Fruit fly (Drosophila melanogaster): ENCODE results near the gene Gss1.

Gene Gss1

dm6 chrX:17917564-17918233 lies 28.4 kb downstream of the Gss1 start:
- no peak for TF ChIP-seq CG7045 (GFP tag; optimal IDR thresholded peaks at IDR 0.05)
- no peak for TF ChIP-seq CG7101 (tag; optimal IDR thresholded peaks at IDR 0.05)
- no peak for TF ChIP-seq CG14711 (tag; optimal IDR thresholded peaks at IDR 0.05)
- no peak for TF ChIP-seq Hr96 (GFP tag; optimal IDR thresholded peaks at IDR 0.05)
- no peak for TF ChIP-seq Crg-1 (GFP tag; optimal IDR thresholded peaks at IDR 0.05)
- no peak for TF ChIP-seq CG11617 (GFP tag; optimal IDR thresholded peaks at IDR 0.05)
- TF ChIP-seq ovo (GFP tag; optimal IDR thresholded peaks at IDR 0.05) = no peak
- TF ChIP-seq Mnt (GFP tag; optimal IDR thresholded peaks at IDR 0.05) = no peak
- TF ChIP-seq Clk (GFP tag; optimal IDR thresholded peaks at IDR 0.05) = no peak
- TF ChIP-seq kay (GFP tag; ENCODE audit: borderline replicate concordance) = no peak
- no peak for TF ChIP-seq bab1 (GFP tag; optimal IDR thresholded peaks at IDR 0.05)
- TF ChIP-seq CG33017 (tag; optimal IDR thresholded peaks at IDR 0.05) = no peak
- TF ChIP-seq CG5204 (GFP tag; optimal IDR thresholded peaks at IDR 0.05) = no peak
- no peak for TF ChIP-seq CG12768 (GFP tag; optimal IDR thresholded peaks at IDR 0.05)
- no peak for TF ChIP-seq cic (GFP tag; optimal IDR thresholded peaks at IDR 0.05)
- no peak for TF ChIP-seq toe (GFP tag; optimal IDR thresholded peaks at IDR 0.05)

DNA sequence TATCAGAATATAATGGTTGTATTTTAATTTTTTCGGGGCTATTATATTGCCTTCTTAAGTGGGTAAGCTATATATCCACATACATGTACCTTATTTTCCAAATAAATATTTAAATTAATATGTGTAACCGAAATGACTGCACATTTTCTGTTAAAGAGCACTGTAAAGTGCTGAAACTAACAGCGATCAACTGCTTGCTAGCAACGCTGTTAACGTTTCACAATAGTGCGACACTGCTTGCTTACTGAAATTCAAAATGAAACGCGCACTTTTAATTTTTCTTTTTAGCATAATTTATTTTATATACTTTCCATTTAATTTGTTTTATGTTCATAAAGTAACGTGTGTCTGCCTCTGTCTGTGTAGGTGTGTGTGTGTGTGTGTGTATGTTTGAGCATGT lies 34.7 kb downstream of the Gss1 start:
- TF ChIP-seq kay (GFP tag; ENCODE audit: borderline replicate concordance) (peak; percentile 66), cnc (optimal IDR thresholded peaks at IDR 0.05) (no peak), Hr96 (GFP tag; optimal IDR thresholded peaks at IDR 0.05) (no peak)

DNA sequence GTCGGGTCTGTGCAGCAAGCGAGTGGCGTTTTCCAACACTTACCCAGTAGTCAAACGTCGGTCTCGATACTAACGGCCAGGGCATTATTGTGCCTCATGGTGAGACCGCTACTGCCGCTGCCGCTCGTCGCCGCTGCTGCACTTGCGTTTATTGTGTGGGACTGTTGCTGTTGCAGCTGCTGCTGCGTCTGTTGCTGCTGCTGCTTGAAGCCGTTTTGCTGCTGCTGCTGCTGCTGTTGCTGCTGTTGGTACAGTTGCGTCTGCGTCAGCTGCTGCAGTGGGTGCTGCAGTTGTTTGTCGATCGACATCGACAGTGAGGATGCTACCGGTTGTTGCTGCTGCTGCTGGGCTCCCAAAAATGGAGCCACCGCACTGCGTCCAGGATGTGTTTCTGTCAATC lies 51.3 kb downstream of the Gss1 start:
- TF ChIP-seq kay (GFP tag; ENCODE audit: borderline replicate concordance) = no peak
- TF ChIP-seq Mnt (GFP tag; optimal IDR thresholded peaks at IDR 0.05) = no peak
- no peak for TF ChIP-seq ovo (GFP tag; optimal IDR thresholded peaks at IDR 0.05)
- no peak for TF ChIP-seq CG11617 (GFP tag; optimal IDR thresholded peaks at IDR 0.05)
- no peak for TF ChIP-seq Clk (GFP tag; optimal IDR thresholded peaks at IDR 0.05)
- TF ChIP-seq CG1620 (GFP tag; optimal IDR thresholded peaks at IDR 0.05) = no peak
- no peak for TF ChIP-seq CG7101 (tag; optimal IDR thresholded peaks at IDR 0.05)
- TF ChIP-seq CG14711 (tag; optimal IDR thresholded peaks at IDR 0.05) = no peak
- TF ChIP-seq CG12768 (GFP tag; optimal IDR thresholded peaks at IDR 0.05) = no peak
- TF ChIP-seq CG7045 (GFP tag; optimal IDR thresholded peaks at IDR 0.05) = no peak
- TF ChIP-seq pad (GFP tag; optimal IDR thresholded peaks at IDR 0.05) = no peak
- TF ChIP-seq CG33017 (tag; optimal IDR thresholded peaks at IDR 0.05) = no peak
- no peak for TF ChIP-seq Crg-1 (GFP tag; optimal IDR thresholded peaks at IDR 0.05)
- no peak for TF ChIP-seq CG5204 (GFP tag; optimal IDR thresholded peaks at IDR 0.05)

Data from whole organism, adult.